Fruit fly (Drosophila melanogaster): ENCODE results near the gene Prosalpha2.

DNA sequence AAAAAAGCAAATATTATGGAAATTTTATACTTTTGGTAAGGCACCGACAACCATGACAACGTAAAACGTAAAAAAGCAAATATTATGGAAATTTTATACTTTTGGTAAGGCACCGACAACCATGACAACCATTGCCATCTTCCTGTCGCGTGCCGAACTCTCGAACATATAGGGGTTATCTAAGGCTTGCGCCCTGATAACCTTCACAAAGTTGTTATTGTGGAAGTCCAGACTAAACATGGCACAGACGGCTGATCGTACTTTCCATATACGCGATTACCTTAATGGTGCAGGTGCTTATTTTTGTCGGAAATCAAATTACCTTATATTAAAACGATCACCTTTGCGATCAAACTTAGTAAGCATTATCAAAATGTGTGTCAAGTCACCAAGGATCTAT, 14.3 kb downstream of the Prosalpha2 start:
- no peak for TF ChIP-seq ovo (GFP tag; optimal IDR thresholded peaks at IDR 0.05)
- no peak for TF ChIP-seq CG1620 (GFP tag; optimal IDR thresholded peaks at IDR 0.05)
- no peak for TF ChIP-seq CG12768 (GFP tag; optimal IDR thresholded peaks at IDR 0.05)
- no peak for TF ChIP-seq CG7101 (tag; optimal IDR thresholded peaks at IDR 0.05)
- TF ChIP-seq Clk (GFP tag; optimal IDR thresholded peaks at IDR 0.05), result no peak
